Fruit fly (Drosophila melanogaster): ENCODE data around the gene ergic53.

Gene ergic53

DNA sequence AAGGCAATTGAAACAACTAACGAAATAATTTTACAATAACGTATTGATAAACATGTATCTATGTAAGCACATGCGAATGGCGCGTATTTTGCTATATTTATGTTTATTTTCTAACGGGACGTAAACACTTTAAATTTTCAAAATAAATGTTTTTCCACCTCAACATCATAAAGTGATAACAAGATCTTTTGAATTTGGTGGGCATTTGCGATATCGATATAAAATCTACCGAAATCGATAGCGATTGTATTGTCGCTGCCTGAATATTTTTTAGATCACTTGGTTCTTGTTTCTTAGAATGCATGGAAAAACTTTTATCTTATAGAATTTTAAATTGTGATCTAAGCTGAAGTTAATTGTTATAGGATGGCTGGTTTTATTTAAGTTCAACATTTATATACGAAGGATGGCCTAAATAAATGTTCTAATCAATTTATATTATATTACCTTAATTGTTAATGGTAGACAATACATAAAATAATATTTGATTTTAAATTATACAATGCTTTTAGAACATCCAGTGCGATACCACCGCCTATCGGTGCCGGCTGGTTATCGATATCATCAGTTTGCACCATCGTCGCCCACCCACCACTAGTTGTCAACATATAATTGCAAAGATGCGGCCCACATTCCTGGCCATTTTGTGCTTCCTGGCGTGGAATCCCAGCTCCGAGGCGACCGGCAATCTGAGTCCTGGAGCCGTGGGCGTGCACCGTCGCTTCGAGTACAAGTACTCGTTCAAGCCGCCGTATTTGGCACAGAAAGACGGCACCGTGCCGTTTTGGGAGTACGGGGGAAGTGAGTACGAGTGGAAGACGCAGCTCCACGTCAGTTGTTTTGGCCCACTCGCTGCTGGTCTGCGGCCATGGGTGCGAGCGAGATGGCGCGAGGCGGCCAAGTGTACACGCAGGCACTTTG is at the start of gene ergic53 (continued):
- TF ChIP-seq chinmo (GFP tag; IDR thresholded peaks at IDR 0.05; ENCODE audit: partially characterized antibody), result peak; percentile 87; the same call in 3 of the 4 replicates
- no peak for TF ChIP-seq CG6654 (GFP tag; optimal IDR thresholded peaks at IDR 0.05)
- peak; percentile 74 for TF ChIP-seq CG2116 (GFP tag; optimal IDR thresholded peaks at IDR 0.05)
- no peak for TF ChIP-seq dan (GFP tag; IDR thresholded peaks at IDR 0.05)
- TF ChIP-seq CG9437 (GFP tag; optimal IDR thresholded peaks at IDR 0.05), result no peak
- TF ChIP-seq sens (GFP tag), result peak; percentile 32
- TF ChIP-seq HLH3B (GFP tag; IDR thresholded peaks at IDR 0.05), result no peak
- no peak for TF ChIP-seq wdn (GFP tag; IDR thresholded peaks at IDR 0.05)
- TF ChIP-seq CG17612 (GFP tag; IDR thresholded peaks at IDR 0.05), result no peak
- peak; percentile 11 for TF ChIP-seq CG15479 (GFP tag; optimal IDR thresholded peaks at IDR 0.05)
- peak; percentile 28 for TF ChIP-seq sug (tag; optimal IDR thresholded peaks at IDR 0.05)
- no peak for TF ChIP-seq vfl (GFP tag; optimal IDR thresholded peaks at IDR 0.05)
- TF ChIP-seq CG10321 (GFP tag; IDR thresholded peaks at IDR 0.05), result peak; percentile 28; the same call in 1 of the 2 replicates
- TF ChIP-seq D19B (GFP tag; optimal IDR thresholded peaks at IDR 0.05), result no peak
- no peak for TF ChIP-seq Mrtf (GFP tag; IDR thresholded peaks at IDR 0.05)
- TF ChIP-seq CoRest (tag; optimal IDR thresholded peaks at IDR 0.05), result peak; percentile 26
- TF ChIP-seq CG16779 (GFP tag; IDR thresholded peaks at IDR 0.05), result no peak
- TF ChIP-seq CG12769 (tag; optimal IDR thresholded peaks at IDR 0.05), result no peak
- no peak for TF ChIP-seq bigmax (GFP tag; optimal IDR thresholded peaks at IDR 0.05)
- TF ChIP-seq bbx (GFP tag; IDR thresholded peaks at IDR 0.05; ENCODE audit: partially characterized antibody), result peak; percentile 76
- TF ChIP-seq dm (GFP tag; optimal IDR thresholded peaks at IDR 0.05), result no peak
- TF ChIP-seq CG17361 (GFP tag; IDR thresholded peaks at IDR 0.05), result peak; percentile 59; the same call in 2 of the 3 replicates
- TF ChIP-seq CG13424 (tag; optimal IDR thresholded peaks at IDR 0.05), result no peak
- peak; percentile 13 for TF ChIP-seq chn (GFP tag; optimal IDR thresholded peaks at IDR 0.05)
- TF ChIP-seq CG17186 (GFP tag; optimal IDR thresholded peaks at IDR 0.05), result peak; percentile 11
- no peak for TF ChIP-seq ewg (GFP tag; optimal IDR thresholded peaks at IDR 0.05)
- TF ChIP-seq lmd (GFP tag; IDR thresholded peaks at IDR 0.05), result no peak
- TF ChIP-seq Xrp1 (GFP tag; IDR thresholded peaks at IDR 0.05), result no peak
- TF ChIP-seq CG7271 (tag; optimal IDR thresholded peaks at IDR 0.05), result no peak
- TF ChIP-seq CG14710 (tag; optimal IDR thresholded peaks at IDR 0.05), result peak; percentile 56
- TF ChIP-seq fd102C (GFP tag; optimal IDR thresholded peaks at IDR 0.05), result no peak
- no peak for TF ChIP-seq maf-S (GFP tag; optimal IDR thresholded peaks at IDR 0.05)
- no peak for TF ChIP-seq C15 (GFP tag; IDR thresholded peaks at IDR 0.05)
- TF ChIP-seq gsb-n (tag; optimal IDR thresholded peaks at IDR 0.05), result no peak
- TF ChIP-seq Hr51 (GFP tag; optimal IDR thresholded peaks at IDR 0.05), result no peak
- no peak for TF ChIP-seq CG7372 (GFP tag; IDR thresholded peaks at IDR 0.05)
- no peak for TF ChIP-seq ATbp (GFP tag; optimal IDR thresholded peaks at IDR 0.05)
- TF ChIP-seq E2f2 (GFP tag; IDR thresholded peaks at IDR 0.05), result peak; percentile 88
- no peak for TF ChIP-seq CG6254 (GFP tag; optimal IDR thresholded peaks at IDR 0.05)
- TF ChIP-seq ato (GFP tag; IDR thresholded peaks at IDR 0.05; ENCODE audit: partially characterized antibody), result peak; percentile 74
- no peak for TF ChIP-seq Meics (GFP tag; optimal IDR thresholded peaks at IDR 0.05)
- TF ChIP-seq pzg (GFP tag; optimal IDR thresholded peaks at IDR 0.05), result peak; percentile 48
- no peak for TF ChIP-seq GATAe (GFP tag; conservative IDR thresholded peaks at IDR 0.05)
- peak; percentile 28 for TF ChIP-seq CG15514 (GFP tag; optimal IDR thresholded peaks at IDR 0.05)
- no peak for TF ChIP-seq CG33213 (GFP tag; optimal IDR thresholded peaks at IDR 0.05)
- peak; percentile 94; the same call in 2 of the 3 replicates for TF ChIP-seq CG34422 (GFP tag; IDR thresholded peaks at IDR 0.05)
- TF ChIP-seq Dref (GFP tag; IDR thresholded peaks at IDR 0.05), result peak; percentile 82
- TF ChIP-seq nerfin-1 (tag; optimal IDR thresholded peaks at IDR 0.05), result peak; percentile 53

All from whole organism, embryonic.